Worm (Caenorhabditis elegans) whole organism, midembryonic: ENCODE results near the gene gadr-2.

Experiments
- T22C8.4 ChIP-seq: fragments of 200-800 bp; sonication (Bioruptor generic); IDR thresholded peaks from 2 replicates; pipeline ENCODE4 v1.3.6; 2022; ENCODE audit warnings: missing genetic modification characterization, missing compliant biosample characterization
- cog-1 ChIP-seq: sonication (generic microtip); optimal IDR thresholded peaks from 2 replicates; lab custom pipeline; 2016; ENCODE audit warnings: missing genetic modification characterization, missing compliant biosample characterization
- flt-1 ChIP-seq: fragments of 200-800 bp; sonication (Bioruptor generic); IDR thresholded peaks from 2 replicates; pipeline ENCODE4 v1.3.6; 2022; ENCODE audit warnings: missing genetic modification characterization, missing compliant biosample characterization
- klf-2 ChIP-seq: fragments of 200-800 bp; sonication (Bioruptor generic); conservative IDR thresholded peaks from 2 replicates; pipeline ENCODE4 v1.3.6; 2022; ENCODE audit warnings: missing genetic modification reagents, missing genetic modification characterization, missing compliant biosample characterization
- med-1 ChIP-seq: sonication (generic microtip); optimal IDR thresholded peaks from 2 replicates; lab custom pipeline; 2017; ENCODE audit warnings: missing genetic modification characterization, mild to moderate bottlenecking, missing compliant biosample characterization, antibody characterized with exemption, missing genetic modification reagents; ENCODE audit not compliant: insufficient read depth
- ref-1 ChIP-seq: fragments of 200-800 bp; sonication (Bioruptor generic); conservative IDR thresholded peaks from 2 replicates; pipeline ENCODE4 v1.3.6; 2022; ENCODE audit warnings: missing genetic modification reagents, missing genetic modification characterization, missing compliant biosample characterization
- tab-1 ChIP-seq: fragments of 200-800 bp; sonication (Bioruptor generic); IDR thresholded peaks from 2 replicates; pipeline ENCODE4 v1.3.6; 2022; ENCODE audit warnings: missing genetic modification characterization, missing compliant biosample characterization
- ztf-23 ChIP-seq: fragments of 200-800 bp; sonication (Bioruptor generic); IDR thresholded peaks from 2 replicates; pipeline ENCODE4 v1.3.6; 2022; ENCODE audit warnings: missing genetic modification reagents, missing genetic modification characterization, missing compliant biosample characterization
- ztf-29 ChIP-seq: fragments of 200-800 bp; sonication (Bioruptor generic); IDR thresholded peaks from 2 replicates; pipeline ENCODE4 v1.3.6; 2022; ENCODE audit warnings: missing genetic modification reagents, missing genetic modification characterization, missing compliant biosample characterization

Gene gadr-2

DNA sequence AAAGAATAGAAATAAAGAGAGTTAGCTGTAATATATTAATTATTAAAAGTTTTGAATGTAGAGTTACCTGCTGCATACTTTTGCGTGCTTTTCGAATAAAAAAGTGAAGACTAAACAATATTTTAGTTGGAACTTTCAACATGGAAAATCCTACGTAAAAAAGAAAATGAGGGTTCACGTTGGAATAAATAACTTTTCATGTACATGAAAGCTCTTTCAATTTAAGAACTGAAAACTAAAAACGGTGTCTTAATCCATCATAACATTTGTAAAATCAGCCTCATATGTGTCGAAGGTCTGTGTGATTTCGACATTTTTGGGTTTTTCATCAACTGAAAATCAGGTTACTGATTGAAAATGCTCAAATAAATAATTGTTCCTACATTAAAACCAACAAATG, 21.3 kb upstream of the gadr-2 start, which contains the start of gene ttr-9:
Gene ttr-9 (minus strand): TSS at position 101 of the 400 bp plus-strand sequence.
- TF ChIP-seq klf-2: no peak

DNA sequence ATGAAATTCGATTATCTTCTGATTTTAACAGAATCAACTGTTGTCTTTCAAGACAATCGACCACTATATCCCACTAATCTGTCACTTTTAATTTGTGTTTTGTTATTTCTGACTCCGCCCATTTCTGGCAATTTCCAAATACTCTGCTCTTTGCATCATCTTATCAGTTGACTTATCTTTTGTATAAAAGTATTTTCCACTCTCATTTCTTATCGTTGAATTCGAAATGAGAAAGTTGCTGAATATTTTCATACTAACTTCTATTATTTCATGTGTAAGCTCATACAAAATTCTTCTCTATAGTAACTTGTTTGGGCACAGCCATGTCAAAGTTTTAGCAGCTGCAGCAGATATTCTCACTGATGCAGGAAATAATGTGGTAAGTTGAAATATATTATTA, 15.2 kb upstream of the gadr-2 start, which contains the start of gene ugt-21:
Gene ugt-21 (plus strand): TSS at position 212 of the 400 bp plus-strand sequence.
- TF ChIP-seq cog-1 (tag; lab: Kevin White, UChicago) (no peak), ref-1 (GFP tag; lab: Robert Waterston, UW) (no peak), med-1 (GFP tag; lab: Kevin White, UChicago) (no peak), ztf-23 (GFP tag; lab: Robert Waterston, UW) (no peak), tab-1 (GFP tag; lab: Robert Waterston, UW) (no peak)

DNA sequence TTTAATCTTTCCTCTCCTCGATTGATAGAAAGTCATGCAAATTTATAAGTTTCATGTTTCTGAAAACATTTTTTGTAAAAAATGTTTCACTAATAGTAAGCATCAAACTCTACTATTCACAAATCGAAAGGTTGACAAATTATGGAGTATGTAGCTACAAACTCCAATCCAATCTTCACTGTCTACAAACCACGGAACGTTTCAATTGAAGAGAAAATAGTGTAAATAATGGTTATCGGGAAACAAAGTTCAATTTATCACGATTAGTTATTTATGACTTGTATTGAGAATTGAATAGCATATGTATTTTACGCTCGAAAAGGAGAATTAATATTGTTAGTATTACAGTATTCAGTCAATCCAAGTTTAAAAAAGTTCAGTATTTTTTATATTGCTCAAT, 14.7 kb upstream of the gadr-2 start:
- TF ChIP-seq tab-1 (GFP tag; lab: Robert Waterston, UW) (no peak), med-1 (GFP tag; lab: Kevin White, UChicago) (no peak)

DNA sequence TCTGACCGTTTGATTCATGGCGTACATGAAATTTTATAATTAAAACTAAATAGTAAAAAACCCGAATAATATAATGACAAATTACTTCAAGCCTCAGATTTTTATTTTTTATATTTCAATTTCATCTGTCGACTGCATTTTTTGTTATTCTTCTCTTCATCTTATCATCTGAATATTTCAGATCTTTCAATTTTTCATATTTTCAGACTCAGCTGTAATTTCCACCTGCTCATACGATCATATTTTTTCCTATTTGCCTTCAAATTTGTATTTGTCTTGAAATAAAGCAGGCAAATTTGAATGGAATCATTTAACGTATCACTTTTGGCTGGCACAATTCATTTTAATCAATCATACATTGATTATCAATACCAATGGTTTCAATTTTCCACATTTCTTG, 13.1 kb upstream of the gadr-2 start, which contains the start of gene sru-4:
Gene sru-4 (plus strand): TSS at position 301 of the 400 bp plus-strand sequence.
- TF ChIP-seq ztf-23 (GFP tag; lab: Robert Waterston, UW) (no peak), med-1 (GFP tag; lab: Kevin White, UChicago) (no peak), tab-1 (GFP tag; lab: Robert Waterston, UW) (no peak), T22C8.4 (no peak), klf-2 (no peak), cog-1 (tag; lab: Kevin White, UChicago) (no peak), flt-1 (GFP tag; lab: Robert Waterston, UW) (no peak), ztf-29 (GFP tag; lab: Robert Waterston, UW) (no peak), ref-1 (GFP tag; lab: Robert Waterston, UW) (no peak)

DNA sequence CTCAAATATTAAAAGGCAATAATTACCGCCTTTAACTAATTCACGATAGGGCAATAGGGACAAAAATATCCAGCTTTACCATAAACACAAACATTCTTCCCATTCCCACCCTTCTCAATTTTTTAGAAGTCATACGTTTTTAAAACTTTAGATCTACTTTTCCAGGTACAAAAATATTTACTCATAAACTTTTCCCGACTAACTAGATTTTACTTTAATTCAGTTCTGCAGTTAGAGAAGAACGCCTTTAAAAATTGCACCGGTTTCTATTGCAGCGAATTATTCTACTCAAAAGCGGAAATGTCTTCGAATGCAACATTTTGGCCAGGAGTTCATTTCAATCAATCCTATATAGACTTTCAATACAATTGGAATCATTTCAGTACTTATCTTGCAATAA, 11.4 kb upstream of the gadr-2 start, which contains the start of gene sru-3:
Gene sru-3 (plus strand): TSS at position 301 of the 400 bp plus-strand sequence.
- no peak for TF ChIP-seq ref-1 (GFP tag; lab: Robert Waterston, UW)
- TF ChIP-seq klf-2: no peak
- no peak for TF ChIP-seq ztf-29 (GFP tag; lab: Robert Waterston, UW)
- no peak for TF ChIP-seq flt-1 (GFP tag; lab: Robert Waterston, UW)
- no peak for TF ChIP-seq tab-1 (GFP tag; lab: Robert Waterston, UW)
- TF ChIP-seq med-1 (GFP tag; lab: Kevin White, UChicago): no peak
- TF ChIP-seq ztf-23 (GFP tag; lab: Robert Waterston, UW): no peak
- no peak for TF ChIP-seq T22C8.4
- no peak for TF ChIP-seq cog-1 (tag; lab: Kevin White, UChicago)

DNA sequence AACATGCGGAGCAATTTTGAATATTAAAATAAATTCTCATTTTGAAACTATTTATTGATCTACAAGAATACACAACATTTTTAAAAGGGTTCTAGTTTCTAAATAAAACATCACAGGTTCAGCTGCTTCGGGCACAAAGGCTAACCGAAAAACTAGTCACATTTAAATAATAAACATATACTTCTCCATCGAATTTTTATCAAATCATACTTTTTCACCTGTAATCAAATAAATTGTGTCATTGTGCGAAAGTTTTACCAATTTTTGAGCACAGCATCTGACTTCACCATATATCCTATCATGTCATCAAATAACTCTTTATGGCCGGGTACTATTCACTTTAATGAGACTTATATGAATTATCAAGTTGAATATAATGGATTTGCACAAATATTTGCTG, 5.4 kb upstream of the gadr-2 start, which contains the start of gene sru-6:
Gene sru-6 (plus strand): TSS at position 301 of the 400 bp plus-strand sequence.
- no peak for TF ChIP-seq ztf-23 (GFP tag; lab: Robert Waterston, UW)
- TF ChIP-seq tab-1 (GFP tag; lab: Robert Waterston, UW): no peak
- no peak for TF ChIP-seq cog-1 (tag; lab: Kevin White, UChicago)
- TF ChIP-seq flt-1 (GFP tag; lab: Robert Waterston, UW): no peak
- TF ChIP-seq med-1 (GFP tag; lab: Kevin White, UChicago): no peak
- TF ChIP-seq T22C8.4: no peak
- no peak for TF ChIP-seq ztf-29 (GFP tag; lab: Robert Waterston, UW)
- no peak for TF ChIP-seq ref-1 (GFP tag; lab: Robert Waterston, UW)
- no peak for TF ChIP-seq klf-2

DNA sequence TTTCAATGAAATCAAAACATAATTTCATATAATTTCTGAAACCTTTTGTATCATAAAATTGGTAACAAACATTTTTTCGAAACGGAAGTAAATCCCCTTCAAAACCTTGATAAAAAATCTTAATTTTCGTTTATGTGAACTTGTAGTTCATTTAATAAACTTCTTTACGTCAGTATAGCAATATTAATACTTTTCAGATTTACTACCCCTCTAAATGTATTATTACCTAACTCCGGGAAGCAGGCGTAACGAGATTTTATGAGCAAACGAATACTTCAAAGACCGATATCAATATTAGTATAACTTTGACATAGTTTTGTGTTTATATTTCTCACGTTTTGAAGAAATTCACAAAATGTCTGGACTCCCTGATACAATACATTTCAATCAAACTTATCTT, 3.4 kb upstream of the gadr-2 start, which contains the start of gene sru-1:
Gene sru-1 (plus strand): TSS at position 301 of the 400 bp plus-strand sequence.
- TF ChIP-seq ztf-23 (GFP tag; lab: Robert Waterston, UW) (no peak), flt-1 (GFP tag; lab: Robert Waterston, UW) (no peak), tab-1 (GFP tag; lab: Robert Waterston, UW) (no peak), cog-1 (tag; lab: Kevin White, UChicago) (no peak), med-1 (GFP tag; lab: Kevin White, UChicago) (no peak), ref-1 (GFP tag; lab: Robert Waterston, UW) (no peak), klf-2 (no peak), T22C8.4 (no peak), ztf-29 (GFP tag; lab: Robert Waterston, UW) (no peak)

DNA sequence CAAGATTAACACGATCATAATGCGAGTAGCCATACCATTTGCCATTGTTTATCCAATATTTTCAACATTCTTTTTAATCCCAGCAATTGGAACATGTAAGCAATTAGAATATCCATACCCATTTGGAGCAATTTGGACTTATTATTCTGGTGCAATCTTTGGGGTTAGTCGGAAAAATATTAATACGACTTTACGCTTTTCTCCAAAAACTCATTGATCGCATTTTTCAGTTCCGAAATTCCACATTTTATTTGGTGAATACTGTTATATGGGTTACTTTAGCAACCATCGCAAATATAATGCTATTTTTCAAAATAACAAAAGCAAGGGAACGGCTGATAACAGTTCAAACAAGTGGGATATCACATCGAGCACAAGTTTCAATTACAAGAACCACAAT, 1.8 kb upstream of the gadr-2 start:
- no peak for TF ChIP-seq ztf-29 (GFP tag; lab: Robert Waterston, UW)
- TF ChIP-seq med-1 (GFP tag; lab: Kevin White, UChicago): no peak
- TF ChIP-seq ref-1 (GFP tag; lab: Robert Waterston, UW): no peak
- TF ChIP-seq ztf-23 (GFP tag; lab: Robert Waterston, UW): no peak
- TF ChIP-seq cog-1 (tag; lab: Kevin White, UChicago): no peak
- no peak for TF ChIP-seq tab-1 (GFP tag; lab: Robert Waterston, UW)
- no peak for TF ChIP-seq T22C8.4
- TF ChIP-seq klf-2: no peak
- no peak for TF ChIP-seq flt-1 (GFP tag; lab: Robert Waterston, UW)

DNA sequence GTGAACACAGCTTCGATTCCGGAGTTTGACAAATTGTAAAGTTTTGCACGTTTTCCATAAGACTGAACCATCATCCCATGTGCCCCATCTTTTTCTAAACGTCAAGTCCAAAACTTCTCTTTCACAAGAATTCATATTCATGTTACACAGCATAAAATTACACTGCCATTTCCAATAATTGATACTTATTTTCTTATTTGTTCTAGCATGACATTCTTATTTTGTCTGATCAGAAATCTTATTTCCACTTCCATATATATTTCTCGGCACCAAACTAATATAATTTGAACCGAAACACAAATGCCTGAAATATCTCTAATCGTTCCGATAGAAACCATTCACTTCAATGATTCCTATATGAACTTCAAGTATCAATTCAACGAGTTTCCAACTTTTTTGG, 1.0 kb upstream of the gadr-2 start, which contains the start of gene sru-2:
Gene sru-2 (plus strand): TSS at position 301 of the 400 bp plus-strand sequence.
- TF ChIP-seq ztf-29 (GFP tag; lab: Robert Waterston, UW): no peak
- TF ChIP-seq ref-1 (GFP tag; lab: Robert Waterston, UW): no peak
- TF ChIP-seq T22C8.4: no peak
- no peak for TF ChIP-seq tab-1 (GFP tag; lab: Robert Waterston, UW)
- no peak for TF ChIP-seq flt-1 (GFP tag; lab: Robert Waterston, UW)
- TF ChIP-seq ztf-23 (GFP tag; lab: Robert Waterston, UW): no peak
- no peak for TF ChIP-seq med-1 (GFP tag; lab: Kevin White, UChicago)
- no peak for TF ChIP-seq cog-1 (tag; lab: Kevin White, UChicago)
- no peak for TF ChIP-seq klf-2

DNA sequence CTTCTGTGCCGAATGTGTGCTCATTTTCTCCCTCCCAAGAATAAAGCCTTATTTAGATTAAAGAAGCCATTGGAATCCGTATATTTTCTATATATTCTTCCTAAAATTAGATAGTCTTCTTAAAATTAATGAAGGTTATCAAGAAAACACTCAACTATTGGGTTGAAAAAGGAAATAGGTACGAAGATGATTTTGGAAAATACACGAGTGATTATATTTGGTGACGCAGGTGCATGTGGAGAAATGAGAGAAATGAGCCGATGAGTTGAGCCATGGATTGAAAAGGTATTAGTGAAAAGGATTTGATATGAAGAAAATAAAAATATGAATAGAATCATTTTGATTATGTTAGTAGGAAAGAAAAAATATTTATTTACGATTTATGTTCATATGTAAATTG, 4.0 kb downstream of the gadr-2 start, which contains the start of gene cng-3:
Gene cng-3 (minus strand): TSS at position 102 of the 400 bp plus-strand sequence.
- no peak for TF ChIP-seq ztf-29 (GFP tag; lab: Robert Waterston, UW)
- TF ChIP-seq klf-2: no peak
- TF ChIP-seq T22C8.4: no peak
- TF ChIP-seq tab-1 (GFP tag; lab: Robert Waterston, UW): no peak
- TF ChIP-seq ref-1 (GFP tag; lab: Robert Waterston, UW): no peak
- no peak for TF ChIP-seq ztf-23 (GFP tag; lab: Robert Waterston, UW)
- TF ChIP-seq med-1 (GFP tag; lab: Kevin White, UChicago): no peak
- no peak for TF ChIP-seq cog-1 (tag; lab: Kevin White, UChicago)
- no peak for TF ChIP-seq flt-1 (GFP tag; lab: Robert Waterston, UW)
